Worm (Caenorhabditis elegans) whole organism, early embryonic: ENCODE results near the gene F32D8.2.

Experiments
- B0310.2 ChIP-seq: sonication (generic microtip); optimal IDR thresholded peaks from 2 replicates; lab custom pipeline; 2016; ENCODE audit warnings: mild to moderate bottlenecking, missing genetic modification characterization, missing compliant biosample characterization
- aly-1 ChIP-seq: sonication (generic microtip); optimal IDR thresholded peaks from 2 replicates; lab custom pipeline; 2016; ENCODE audit warnings: missing genetic modification characterization, missing compliant biosample characterization
- ama-1 ChIP-seq: fragments of 150-350 bp; optimal IDR thresholded peaks from 2 replicates; lab custom pipeline; 2014
- ceh-36 ChIP-seq: sonication (generic microtip); optimal IDR thresholded peaks from 2 replicates; lab custom pipeline; 2016; ENCODE audit warnings: missing genetic modification characterization, inconsistent platforms, missing compliant biosample characterization
- flt-1 ChIP-seq: fragments of 200-800 bp; sonication (Bioruptor generic); IDR thresholded peaks from 2 replicates; pipeline ENCODE4 v1.3.6; 2022; ENCODE audit warnings: missing genetic modification characterization, missing compliant biosample characterization
- hnd-1 ChIP-seq: sonication (generic microtip); optimal IDR thresholded peaks from 2 replicates; lab custom pipeline; 2016; ENCODE audit warnings: missing genetic modification characterization, missing compliant biosample characterization
- tbx-37 ChIP-seq: fragments of 200-800 bp; sonication (Bioruptor generic); conservative IDR thresholded peaks from 2 replicates; pipeline ENCODE4 v1.3.6; 2022; ENCODE audit warnings: missing genetic modification reagents, missing genetic modification characterization, missing compliant biosample characterization

DNA sequence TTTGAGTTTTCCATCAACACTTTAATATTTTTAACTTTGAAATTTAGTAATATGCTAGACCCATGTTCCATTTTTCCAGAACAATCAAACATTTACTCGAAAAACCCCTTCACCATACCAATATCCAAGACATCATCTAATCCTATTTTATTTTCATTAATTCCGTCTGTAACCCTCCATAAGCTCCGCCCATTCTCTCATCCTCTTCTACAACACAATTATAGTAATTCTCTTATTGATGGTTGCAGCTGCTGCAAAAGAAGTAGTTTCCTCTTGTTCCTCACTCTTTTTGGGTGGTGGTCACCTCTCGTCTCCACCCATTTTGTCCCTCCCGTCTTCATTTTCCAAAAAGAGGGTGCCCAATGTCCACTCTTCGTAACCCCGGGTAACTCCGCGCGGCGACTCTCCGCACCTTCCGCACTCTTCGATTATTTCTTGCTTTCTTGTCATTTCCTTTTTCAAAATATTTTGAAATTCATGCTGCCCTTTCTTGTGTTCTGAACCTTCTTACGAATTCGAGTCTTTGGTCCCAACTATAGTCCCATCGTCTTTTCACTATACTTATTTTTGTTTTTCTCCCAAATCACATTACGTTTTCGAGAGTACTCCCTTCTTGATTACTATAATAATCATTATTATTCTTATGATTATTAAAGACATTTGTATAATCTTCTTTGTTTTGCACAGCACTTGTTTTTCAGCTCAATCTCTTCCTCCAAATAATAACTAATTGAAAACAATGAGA is 3.3 kb upstream of the F32D8.2 start, which contains the start of gene F32D8.1:
- no peak for TF ChIP-seq ama-1 (lab: Kevin White, UChicago)
- TF ChIP-seq B0310.2 (tag; lab: Kevin White, UChicago), result no peak
- TF ChIP-seq ceh-36, result no peak
- no peak for TF ChIP-seq tbx-37 (GFP tag; lab: Robert Waterston, UW)
- no peak for TF ChIP-seq flt-1 (GFP tag; lab: Robert Waterston, UW)
- TF ChIP-seq hnd-1 (tag; lab: Kevin White, UChicago), result no peak
- TF ChIP-seq aly-1 (tag; lab: Kevin White, UChicago), result no peak
